Worm (Caenorhabditis elegans) whole organism, L4 larva: ENCODE data around the gene lst-6.

Experiments
- D1046.2 ChIP-seq: fragments of 200-800 bp; sonication (Bioruptor generic); IDR thresholded peaks from 2 replicates; pipeline ENCODE4 v1.3.6; 2022; ENCODE audit warnings: missing genetic modification characterization, missing compliant biosample characterization
- F26F4.8 ChIP-seq: fragments of 200-800 bp; sonication (Bioruptor generic); conservative IDR thresholded peaks from 2 replicates; pipeline ENCODE4 v1.3.6; 2022; ENCODE audit warnings: missing genetic modification characterization, missing compliant biosample characterization
- R02D3.7 ChIP-seq: fragments of 150-350 bp; sonication (generic microtip); optimal IDR thresholded peaks from 3 replicates; lab custom pipeline; 2014; ENCODE audit warnings: missing biosample characterization, missing genetic modification characterization
- Y105C5A.15 ChIP-seq: fragments of 200-800 bp; sonication (Bioruptor generic); IDR thresholded peaks from 2 replicates; pipeline ENCODE4 v1.3.6; 2022; ENCODE audit warnings: missing genetic modification characterization, missing compliant biosample characterization
- Y75B8A.6 ChIP-seq: fragments of 200-800 bp; sonication (Bioruptor generic); IDR thresholded peaks from 2 replicates; pipeline ENCODE4 v1.3.6; 2022; ENCODE audit warnings: missing genetic modification reagents, missing genetic modification characterization, missing compliant biosample characterization
- ZK337.2 ChIP-seq: fragments of 200-800 bp; sonication (Bioruptor generic); IDR thresholded peaks from 2 replicates; pipeline ENCODE4 v1.3.6; 2022; ENCODE audit warnings: missing genetic modification reagents, missing genetic modification characterization, missing compliant biosample characterization
- ceh-32 ChIP-seq: sonication (generic microtip); optimal IDR thresholded peaks from 2 replicates; lab custom pipeline; 2016; ENCODE audit warnings: mild to moderate bottlenecking, missing genetic modification characterization, missing compliant biosample characterization; ENCODE audit not compliant: poor library complexity
- ceh-82 ChIP-seq: sonication (generic microtip); optimal IDR thresholded peaks from 2 replicates; lab custom pipeline; 2017; ENCODE audit warnings: missing biosample characterization, missing genetic modification characterization
- ces-1 ChIP-seq: fragments of 150-350 bp; sonication (generic microtip); optimal IDR thresholded peaks from 4 replicates; lab custom pipeline; 2014; ENCODE audit warnings: missing biosample characterization, missing genetic modification reagents, missing genetic modification characterization
- daf-16 ChIP-seq, 3 experiments: sonication (generic microtip); optimal IDR thresholded peaks; 2 replicates each; lab custom pipeline; 2016 to 2017; ENCODE audit warnings: missing genetic modification characterization in 3 of 3, missing genetic modification reagents in 3 of 3, mild to moderate bottlenecking in 2 of 3, missing compliant biosample characterization in 2 of 3, missing biosample characterization in 1 of 3, moderate library complexity in 1 of 3
- dmd-6 ChIP-seq: fragments of 200-800 bp; sonication (Bioruptor generic); IDR thresholded peaks from 2 replicates; pipeline ENCODE4 v1.3.6; 2022; ENCODE audit warnings: missing genetic modification reagents, missing genetic modification characterization, missing compliant biosample characterization
- dve-1 ChIP-seq: sonication (generic microtip); optimal IDR thresholded peaks from 2 replicates; lab custom pipeline; 2017; ENCODE audit warnings: antibody characterized with exemption, mild to moderate bottlenecking, missing genetic modification characterization, missing compliant biosample characterization; ENCODE audit not compliant: insufficient read depth
- egl-27 ChIP-seq: sonication (generic microtip); optimal IDR thresholded peaks from 3 replicates; lab custom pipeline; 2017; ENCODE audit warnings: missing biosample characterization, missing genetic modification reagents, missing genetic modification characterization
- fkh-10 ChIP-seq: fragments of 150-350 bp; optimal IDR thresholded peaks from 2 replicates; lab custom pipeline; 2014; ENCODE audit warnings: missing biosample characterization, missing genetic modification reagents, missing genetic modification characterization
- hif-1 ChIP-seq, 2 experiments: sonication (generic microtip); optimal IDR thresholded peaks; 2 replicates each; lab custom pipeline; 2016 to 2017; ENCODE audit warnings: missing compliant biosample characterization in 2 of 2, missing genetic modification characterization in 2 of 2, missing genetic modification reagents in 2 of 2, missing genotype in 2 of 2, mild to moderate bottlenecking in 1 of 2
- hlh-11 ChIP-seq: fragments of 200-800 bp; sonication (Bioruptor generic); optimal IDR thresholded peaks from 2 replicates; lab custom pipeline; 2018; ENCODE audit warnings: mild to moderate bottlenecking, missing genetic modification characterization, missing compliant biosample characterization
- hmg-1.1 ChIP-seq: fragments of 200-800 bp; sonication (Bioruptor generic); IDR thresholded peaks from 2 replicates; pipeline ENCODE4 v1.3.6; 2022; ENCODE audit warnings: missing genetic modification reagents, missing genetic modification characterization, missing compliant biosample characterization
- lin-1 ChIP-seq: fragments of 200-800 bp; sonication (Bioruptor generic); IDR thresholded peaks from 2 replicates; pipeline ENCODE4 v1.3.6; 2022; ENCODE audit warnings: missing genetic modification reagents, missing genetic modification characterization, missing compliant biosample characterization
- lin-15B ChIP-seq: fragments of 150-350 bp; sonication (generic microtip); optimal IDR thresholded peaks from 3 replicates; lab custom pipeline; 2014; ENCODE audit warnings: missing biosample characterization, missing genetic modification characterization
- lin-39 ChIP-seq: fragments of 150-350 bp; optimal IDR thresholded peaks from 2 replicates; lab custom pipeline; 2014; ENCODE audit warnings: missing biosample characterization, missing genetic modification reagents, missing genetic modification characterization
- lir-3 ChIP-seq: sonication (generic microtip); optimal IDR thresholded peaks from 2 replicates; lab custom pipeline; 2016; ENCODE audit warnings: mild to moderate bottlenecking, missing genetic modification characterization, missing compliant biosample characterization
- lsy-2 ChIP-seq, 2 experiments: fragments of 150-350 bp in 1 of 2; sonication (generic microtip) in 1 of 2; optimal IDR thresholded peaks; 2 replicates each; lab custom pipeline; 2014 to 2017; ENCODE audit warnings: missing biosample characterization in 2 of 2, missing genetic modification characterization in 2 of 2
- mdl-1 ChIP-seq, 2 experiments: fragments of 150-350 bp in 1 of 2; sonication (generic microtip) in 1 of 2; optimal IDR thresholded peaks; 2 replicates each; lab custom pipeline; 2014 to 2017; ENCODE audit warnings: missing biosample characterization in 2 of 2, missing genetic modification characterization in 2 of 2
- mep-1 ChIP-seq: fragments of 150-350 bp; sonication (generic microtip); optimal IDR thresholded peaks from 3 replicates; lab custom pipeline; 2014; ENCODE audit warnings: missing biosample characterization, missing genetic modification characterization
- mes-2 ChIP-seq: sonication (generic microtip); optimal IDR thresholded peaks from 2 replicates; lab custom pipeline; 2016; ENCODE audit warnings: missing genotype, mild to moderate bottlenecking, missing genetic modification characterization, missing compliant biosample characterization; ENCODE audit not compliant: poor library complexity, severe bottlenecking
- nhr-10 ChIP-seq: fragments of 150-350 bp; optimal IDR thresholded peaks from 2 replicates; lab custom pipeline; 2014; ENCODE audit warnings: missing biosample characterization, missing genetic modification characterization
- nhr-102 ChIP-seq: sonication (generic microtip); optimal IDR thresholded peaks from 2 replicates; lab custom pipeline; 2016; ENCODE audit warnings: mild to moderate bottlenecking, missing genetic modification characterization, moderate library complexity, missing compliant biosample characterization
- nhr-237 ChIP-seq: sonication (generic microtip); optimal IDR thresholded peaks from 2 replicates; lab custom pipeline; 2017; ENCODE audit warnings: missing biosample characterization, missing genetic modification characterization
- nhr-25 ChIP-seq: sonication (generic microtip); optimal IDR thresholded peaks from 2 replicates; lab custom pipeline; 2017; ENCODE audit warnings: missing genetic modification characterization, mild to moderate bottlenecking, missing compliant biosample characterization, antibody characterized with exemption, moderate library complexity, borderline replicate concordance; ENCODE audit not compliant: insufficient read depth
- nhr-42 ChIP-seq: fragments of 200-800 bp; sonication (Bioruptor generic); IDR thresholded peaks from 2 replicates; pipeline ENCODE4 v1.3.6; 2022; ENCODE audit warnings: missing genetic modification characterization, missing compliant biosample characterization
- rbr-2 ChIP-seq: sonication (generic microtip); optimal IDR thresholded peaks from 2 replicates; lab custom pipeline; 2016; ENCODE audit warnings: missing genotype, missing genetic modification characterization, missing compliant biosample characterization
- sdz-12 ChIP-seq: fragments of 200-800 bp; sonication (Bioruptor generic); optimal IDR thresholded peaks from 2 replicates; lab custom pipeline; 2018; ENCODE audit warnings: mild to moderate bottlenecking, missing genetic modification characterization, missing compliant biosample characterization
- set-16 ChIP-seq: fragments of 200-800 bp; sonication (Bioruptor generic); IDR thresholded peaks from 2 replicates; pipeline ENCODE4 v1.3.6; 2022; ENCODE audit warnings: missing genetic modification reagents, missing genetic modification characterization, missing compliant biosample characterization
- spr-3 ChIP-seq: fragments of 200-800 bp; sonication (Bioruptor generic); optimal IDR thresholded peaks from 2 replicates; lab custom pipeline; 2018; ENCODE audit warnings: mild to moderate bottlenecking, missing genetic modification characterization, missing compliant biosample characterization
- tra-1 ChIP-seq: fragments of 200-800 bp; sonication (Bioruptor generic); IDR thresholded peaks from 2 replicates; pipeline ENCODE4 v1.3.6; 2022; ENCODE audit warnings: missing genetic modification reagents, missing genetic modification characterization, missing compliant biosample characterization
- unc-62 ChIP-seq, 3 experiments: fragments of 150-350 bp in 1 of 3; sonication (generic microtip); optimal IDR thresholded peaks in 2 of 3; peaks in 1 of 3; 1 replicate in 1 of 3; 2 replicates in 2 of 3; lab custom pipeline; 2014 to 2017; ENCODE audit warnings: missing biosample characterization in 3 of 3, missing genetic modification characterization in 3 of 3, missing genetic modification reagents in 3 of 3, missing genotype in 1 of 3
- vab-7 ChIP-seq: fragments of 200-800 bp; sonication (Bioruptor generic); IDR thresholded peaks from 2 replicates; pipeline ENCODE4 v1.3.6; 2022; ENCODE audit warnings: missing genetic modification reagents, missing genetic modification characterization, missing compliant biosample characterization
- ztf-11 ChIP-seq: fragments of 150-350 bp; optimal IDR thresholded peaks from 2 replicates; lab custom pipeline; 2014; ENCODE audit warnings: missing biosample characterization, missing genetic modification characterization
- ztf-7 ChIP-seq: fragments of 150-350 bp; optimal IDR thresholded peaks from 2 replicates; lab custom pipeline; 2014; ENCODE audit warnings: missing biosample characterization, missing genetic modification characterization

Gene lst-6

ce11 chrII:6992949-6993348 is 29.4 kb downstream of the lst-6 start (continued):
- TF ChIP-seq nhr-10, result no peak
- TF ChIP-seq fkh-10 (GFP tag; lab: Kevin White, UChicago), result peak; percentile 87
- peak; percentile 28; the same call in 1 of the 2 replicates for TF ChIP-seq vab-7 (GFP tag; lab: Robert Waterston, UW)
- TF ChIP-seq ZK337.2 (GFP tag; lab: Robert Waterston, UW), result no peak
- no peak for TF ChIP-seq nhr-102 (tag; lab: Kevin White, UChicago)
- TF ChIP-seq lsy-2 (tag; optimal IDR thresholded peaks at IDR 0.05; lab: Kevin White, UChicago), result peak in 1 of 2 experiments; percentile 66
- no peak for TF ChIP-seq R02D3.7 (tag; lab: Kevin White, UChicago)
- TF ChIP-seq mdl-1 (tag; optimal IDR thresholded peaks at IDR 0.05; lab: Kevin White, UChicago), result peak in 1 of 2 experiments; percentile 5
- TF ChIP-seq egl-27 (tag; lab: Kevin White, UChicago), result no peak
- TF ChIP-seq lin-15B (tag; lab: Kevin White, UChicago), result no peak
- no peak for TF ChIP-seq ceh-32
- TF ChIP-seq nhr-42 (GFP tag; lab: Robert Waterston, UW), result 0 out of 2 replicates have a peak, but pooled peaks have one; percentile 37
- TF ChIP-seq nhr-25 (tag; lab: Kevin White, UChicago), result no peak
- TF ChIP-seq rbr-2, result peak; percentile 76
- peak in 1 of 2 experiments; percentile 33 for TF ChIP-seq hif-1 (tag; optimal IDR thresholded peaks at IDR 0.05; lab: Kevin White, UChicago)
- no peak for TF ChIP-seq lin-39 (tag; lab: Kevin White, UChicago)
- peak; percentile 64 for TF ChIP-seq hmg-1.1 (GFP tag; lab: Robert Waterston, UW)
- TF ChIP-seq tra-1, result no peak
- peak; percentile 33 for TF ChIP-seq hlh-11 (tag; lab: Kevin White, UChicago)
- no peak for TF ChIP-seq spr-3 (GFP tag; lab: Kevin White, UChicago)
- TF ChIP-seq ztf-11, result no peak

DNA sequence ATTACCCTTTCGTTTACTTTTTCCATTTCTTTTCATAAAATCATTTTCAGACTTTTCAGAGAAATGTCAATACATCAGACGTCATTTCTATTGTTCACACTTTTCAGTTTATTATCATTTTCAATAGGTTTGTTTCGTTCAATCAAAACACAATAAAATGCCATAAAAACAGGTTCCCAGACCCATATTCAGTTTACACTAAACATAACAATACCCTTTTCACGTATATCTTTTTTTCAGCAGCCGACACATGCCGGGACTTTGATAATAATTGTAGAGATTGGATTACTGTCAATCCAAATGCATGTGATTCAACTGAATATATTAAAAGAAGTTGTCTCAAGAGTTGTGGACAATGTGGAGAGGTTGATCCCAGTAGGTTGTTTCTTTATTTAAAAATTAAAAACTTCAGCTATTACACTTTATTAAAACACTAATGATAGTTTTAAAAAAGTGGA is 32.5 kb downstream of the lst-6 start, which contains the start of gene C15F1.1:
Gene C15F1.1 (plus strand): TSS at position 51 of the 458 bp plus-strand sequence.
- TF ChIP-seq ceh-82 (tag; lab: Kevin White, UChicago) (no peak), nhr-237 (no peak), lir-3 (no peak), ztf-7 (tag; lab: Kevin White, UChicago) (no peak), mep-1 (tag; lab: Kevin White, UChicago) (no peak), F26F4.8 (GFP tag; lab: Robert Waterston, UW) (no peak), spr-3 (GFP tag; lab: Kevin White, UChicago) (no peak), dmd-6 (no peak), dve-1 (no peak), sdz-12 (no peak), Y75B8A.6 (GFP tag; lab: Robert Waterston, UW) (no peak), ces-1 (GFP tag; lab: Kevin White, UChicago) (no peak), hlh-11 (tag; lab: Kevin White, UChicago) (no peak), D1046.2 (no peak), daf-16 (GFP tag; optimal IDR thresholded peaks at IDR 0.05; lab: Kevin White, UChicago) (no peak), daf-16 (tag; optimal IDR thresholded peaks at IDR 0.05; lab: Kevin White, UChicago) (no peak), set-16 (GFP tag; lab: Robert Waterston, UW) (no peak), mes-2 (tag; lab: Kevin White, UChicago) (no peak), lin-1 (GFP tag; lab: Robert Waterston, UW) (no peak)

ce11 chrII:6979646-6980045 is 42.7 kb downstream of the lst-6 start, which contains the start of gene C15F1.2:
TSS of gene C15F1.2 (plus strand) at chrII:6979953.
- TF ChIP-seq Y105C5A.15 (GFP tag; lab: Robert Waterston, UW) (no peak), unc-62 (GFP tag; optimal IDR thresholded peaks at IDR 0.05 in 1 of 2; lab: Kevin White, UChicago) (peak in 1 of 2 experiments; percentile 9), unc-62 (tag; optimal IDR thresholded peaks at IDR 0.05; lab: Kevin White, UChicago) (no peak)
